Fruit fly (Drosophila melanogaster) whole organism, embryonic: ENCODE measurements around the gene CG33331.

ENCODE experiments used
- CG10147 ChIP-seq: fragments of 200-800 bp; sonication (Bioruptor generic); optimal IDR thresholded peaks from 2 replicates; lab custom pipeline; 2019; ENCODE audit warnings: missing biosample characterization, mild to moderate bottlenecking, missing genetic modification characterization, moderate library complexity
- CG10543 ChIP-seq: fragments of 200-800 bp; sonication (Bioruptor generic); optimal IDR thresholded peaks from 3 replicates; lab custom pipeline; 2017; ENCODE audit warnings: missing biosample characterization, mild to moderate bottlenecking, missing genetic modification characterization, moderate library complexity
- CG10979 ChIP-seq: fragments of 200-800 bp; sonication (Bioruptor generic); optimal IDR thresholded peaks from 2 replicates; lab custom pipeline; 2018; ENCODE audit warnings: missing biosample characterization, mild to moderate bottlenecking, missing genetic modification characterization, moderate library complexity
- CG11504 ChIP-seq: fragments of 200-800 bp; sonication (Bioruptor generic); optimal IDR thresholded peaks from 3 replicates; lab custom pipeline; 2019; ENCODE audit warnings: missing biosample characterization, mild to moderate bottlenecking, missing genetic modification characterization, moderate library complexity
- CG11695 ChIP-seq: fragments of 200-800 bp; sonication (Bioruptor generic); IDR thresholded peaks from 3 replicates; pipeline ENCODE4 v1.3.6; 2022; ENCODE audit warnings: missing biosample characterization, missing genetic modification characterization
- CG12155 ChIP-seq: fragments of 200-800 bp; sonication (Bioruptor generic); optimal IDR thresholded peaks from 3 replicates; lab custom pipeline; 2016; ENCODE audit warnings: missing biosample characterization, missing genetic modification characterization
- CG13296 ChIP-seq: fragments of 200-800 bp; sonication (Bioruptor generic); optimal IDR thresholded peaks from 3 replicates; lab custom pipeline; 2018; ENCODE audit warnings: missing biosample characterization, mild to moderate bottlenecking, missing genetic modification characterization
- CG15514 ChIP-seq: fragments of 200-800 bp; sonication (Bioruptor generic); optimal IDR thresholded peaks from 3 replicates; lab custom pipeline; 2017; ENCODE audit warnings: missing biosample characterization, missing genetic modification characterization, mild to moderate bottlenecking, moderate library complexity, missing genetic modification reagents
- CG16863 ChIP-seq: fragments of 200-800 bp; sonication (Bioruptor generic); optimal IDR thresholded peaks from 3 replicates; lab custom pipeline; 2016; ENCODE audit warnings: missing biosample characterization, missing genetic modification characterization
- CG17359 ChIP-seq: fragments of 200-800 bp; sonication (Bioruptor generic); optimal IDR thresholded peaks from 3 replicates; lab custom pipeline; 2018; ENCODE audit warnings: missing biosample characterization, mild to moderate bottlenecking, missing genetic modification characterization, moderate library complexity
- CG18599 ChIP-seq: fragments of 200-800 bp; sonication (Bioruptor generic); optimal IDR thresholded peaks from 3 replicates; lab custom pipeline; 2017; ENCODE audit warnings: missing biosample characterization, missing genetic modification characterization, mild to moderate bottlenecking, moderate library complexity, missing genetic modification reagents
- CG2120 ChIP-seq: fragments of 200-800 bp; sonication (Bioruptor generic); optimal IDR thresholded peaks from 3 replicates; lab custom pipeline; 2016; ENCODE audit warnings: missing biosample characterization, missing genetic modification characterization
- CG2678 ChIP-seq: fragments of 200-800 bp; sonication (Bioruptor generic); optimal IDR thresholded peaks from 3 replicates; lab custom pipeline; 2019; ENCODE audit warnings: missing biosample characterization, mild to moderate bottlenecking, missing genetic modification characterization, moderate library complexity
- CG31224 ChIP-seq: fragments of 200-800 bp; sonication (Bioruptor generic); IDR thresholded peaks from 2 replicates; pipeline ENCODE4 v1.3.6; 2022; ENCODE audit warnings: missing biosample characterization, missing genetic modification characterization
- CG3281 ChIP-seq: fragments of 200-800 bp; sonication (Bioruptor generic); optimal IDR thresholded peaks from 3 replicates; lab custom pipeline; 2017; ENCODE audit warnings: missing biosample characterization, mild to moderate bottlenecking, missing genetic modification characterization
- CG4328 ChIP-seq: fragments of 200-800 bp; sonication (Bioruptor generic); optimal IDR thresholded peaks from 3 replicates; lab custom pipeline; 2017; ENCODE audit warnings: missing biosample characterization, missing genetic modification reagents, missing genetic modification characterization
- CG4854 ChIP-seq: fragments of 200-800 bp; sonication (Bioruptor generic); optimal IDR thresholded peaks from 2 replicates; lab custom pipeline; 2016; ENCODE audit warnings: missing biosample characterization, missing genetic modification characterization, inconsistent platforms
- CG7556 ChIP-seq: fragments of 200-800 bp; sonication (Bioruptor generic); optimal IDR thresholded peaks from 2 replicates; lab custom pipeline; 2017; ENCODE audit warnings: missing biosample characterization, mild to moderate bottlenecking, missing genetic modification characterization
- CG7839 ChIP-seq: fragments of 200-800 bp; sonication (Bioruptor generic); optimal IDR thresholded peaks from 3 replicates; lab custom pipeline; 2018; ENCODE audit warnings: missing biosample characterization, mild to moderate bottlenecking, missing genetic modification characterization, moderate library complexity
- CG9817 ChIP-seq: fragments of 200-800 bp; sonication (Bioruptor generic); optimal IDR thresholded peaks from 2 replicates; lab custom pipeline; 2018; ENCODE audit warnings: missing biosample characterization, mild to moderate bottlenecking, missing genetic modification characterization, moderate library complexity
- D19B ChIP-seq: fragments of 200-800 bp; sonication (Bioruptor generic); optimal IDR thresholded peaks from 2 replicates; lab custom pipeline; 2017; ENCODE audit warnings: missing biosample characterization, mild to moderate bottlenecking, missing genetic modification characterization
- Fer1 ChIP-seq: fragments of 200-800 bp; sonication (Bioruptor generic); optimal IDR thresholded peaks from 2 replicates; lab custom pipeline; 2017; ENCODE audit warnings: missing biosample characterization, mild to moderate bottlenecking, missing genetic modification characterization
- Fer3 ChIP-seq: fragments of 200-800 bp; sonication (Bioruptor generic); optimal IDR thresholded peaks from 2 replicates; lab custom pipeline; 2018; ENCODE audit warnings: missing biosample characterization, mild to moderate bottlenecking, missing genetic modification characterization, moderate library complexity
- Hand ChIP-seq: fragments of 200-800 bp; sonication (Bioruptor generic); optimal IDR thresholded peaks from 2 replicates; lab custom pipeline; 2017; ENCODE audit warnings: mild to moderate bottlenecking, missing biosample characterization, missing genetic modification reagents, missing genetic modification characterization
- Hmr ChIP-seq: fragments of 200-800 bp; sonication (Bioruptor generic); optimal IDR thresholded peaks from 3 replicates; lab custom pipeline; 2017; ENCODE audit warnings: mild to moderate bottlenecking, missing biosample characterization, missing genetic modification reagents, missing genetic modification characterization
- Hr51 ChIP-seq, 2 experiments: fragments of 200-800 bp; sonication (Bioruptor generic); optimal IDR thresholded peaks; 2 replicates in 1 of 2; 3 replicates in 1 of 2; lab custom pipeline; 2016 to 2018; ENCODE audit warnings: missing biosample characterization in 2 of 2, missing genetic modification characterization in 2 of 2, mild to moderate bottlenecking in 1 of 2, moderate library complexity in 1 of 2
- Meics ChIP-seq: fragments of 200-800 bp; sonication (Bioruptor generic); optimal IDR thresholded peaks from 2 replicates; lab custom pipeline; 2017; ENCODE audit warnings: missing biosample characterization, mild to moderate bottlenecking, missing genetic modification characterization
- Pdp1 ChIP-seq, 2 experiments: fragments of 200-800 bp; sonication (Bioruptor generic); optimal IDR thresholded peaks; 3 replicates each; lab custom pipeline; 2016; ENCODE audit warnings: missing biosample characterization in 2 of 2, missing genetic modification characterization in 2 of 2, mild to moderate bottlenecking in 1 of 2, moderate library complexity in 1 of 2
- Ptx1 ChIP-seq: fragments of 200-800 bp; sonication (Bioruptor generic); IDR thresholded peaks from 2 replicates; pipeline ENCODE4 v1.3.6; 2022; ENCODE audit warnings: missing biosample characterization, missing genetic modification characterization
- Sox102F ChIP-seq: fragments of 200-800 bp; sonication (Bioruptor generic); optimal IDR thresholded peaks from 2 replicates; lab custom pipeline; 2018; ENCODE audit warnings: missing biosample characterization, mild to moderate bottlenecking, missing genetic modification characterization, moderate library complexity
- Stat92E ChIP-seq, 3 experiments: fragments of >200 bp in 2 of 3; fragments of 200-800 bp in 1 of 3; sonication (Bioruptor generic) in 1 of 3; optimal IDR thresholded peaks; 2 replicates each; lab custom pipeline; 2017 to 2019; ENCODE audit warnings: missing biosample characterization in 3 of 3, missing genetic modification characterization in 3 of 3, mild to moderate bottlenecking in 1 of 3, moderate library complexity in 1 of 3
- Taf1 ChIP-seq: fragments of 200-800 bp; sonication (Bioruptor generic); IDR thresholded peaks from 2 replicates; pipeline ENCODE4 v1.3.6; 2022; ENCODE audit warnings: missing biosample characterization, missing genetic modification characterization
- abd-A ChIP-seq: fragments of 200-800 bp; sonication (Bioruptor generic); optimal IDR thresholded peaks from 3 replicates; lab custom pipeline; 2019; ENCODE audit warnings: missing biosample characterization, mild to moderate bottlenecking, missing genetic modification characterization, moderate library complexity
- corto ChIP-seq: fragments of 200-800 bp; sonication (Bioruptor generic); optimal IDR thresholded peaks from 2 replicates; lab custom pipeline; 2016; ENCODE audit warnings: missing biosample characterization, mild to moderate bottlenecking, missing genetic modification characterization, moderate library complexity
- dmrt99B ChIP-seq: fragments of 200-800 bp; sonication (Bioruptor generic); optimal IDR thresholded peaks from 2 replicates; lab custom pipeline; 2018; ENCODE audit warnings: missing biosample characterization, mild to moderate bottlenecking, missing genetic modification characterization, moderate library complexity
- dysf ChIP-seq: fragments of 200-800 bp; sonication (Bioruptor generic); IDR thresholded peaks from 3 replicates; pipeline ENCODE4 v1.3.6; 2022; ENCODE audit warnings: missing biosample characterization, missing genetic modification characterization
- gem ChIP-seq: fragments of 200-800 bp; sonication (Bioruptor generic); optimal IDR thresholded peaks from 2 replicates; lab custom pipeline; 2019; ENCODE audit warnings: missing biosample characterization, mild to moderate bottlenecking, missing genetic modification characterization, moderate library complexity
- grau ChIP-seq: fragments of 200-800 bp; optimal IDR thresholded peaks from 3 replicates; lab custom pipeline; 2019; ENCODE audit warnings: missing biosample characterization, mild to moderate bottlenecking, missing genetic modification characterization, moderate library complexity
- hkb ChIP-seq, 2 experiments: fragments of 200-800 bp in 1 of 2; fragments of >200 bp in 1 of 2; sonication (Bioruptor generic) in 1 of 2; IDR thresholded peaks in 1 of 2; optimal IDR thresholded peaks in 1 of 2; 2 replicates each; pipeline versions ENCODE4 v1.3.6 to Lab custom; 2017 to 2022; ENCODE audit warnings: missing biosample characterization in 1 of 2, missing genetic modification characterization in 1 of 2
- lab ChIP-seq: fragments of 200-800 bp; sonication (Bioruptor generic); optimal IDR thresholded peaks from 3 replicates; lab custom pipeline; 2017; ENCODE audit warnings: missing biosample characterization, missing genetic modification characterization, mild to moderate bottlenecking, moderate library complexity, missing genetic modification reagents
- lilli ChIP-seq: fragments of 200-800 bp; sonication (Bioruptor generic); optimal IDR thresholded peaks from 3 replicates; lab custom pipeline; 2016; ENCODE audit warnings: missing biosample characterization, missing genetic modification characterization
- pan ChIP-seq, 4 experiments: fragments of >200 bp in 3 of 4; fragments of 200-800 bp in 1 of 4; sonication (Bioruptor generic) in 1 of 4; optimal IDR thresholded peaks in 3 of 4; IDR thresholded peaks in 1 of 4; 2 replicates each; pipeline versions ENCODE4 v1.3.6 to Lab custom; 2017 to 2022; ENCODE audit warnings: missing biosample characterization in 2 of 4, missing genetic modification characterization in 2 of 4, mixed read lengths in 1 of 4
- row ChIP-seq: fragments of 200-800 bp; sonication (Bioruptor generic); IDR thresholded peaks from 3 replicates; pipeline ENCODE4 v1.3.6; 2022; ENCODE audit warnings: missing biosample characterization, missing genetic modification characterization
- scrt ChIP-seq: fragments of 200-800 bp; sonication (Bioruptor generic); optimal IDR thresholded peaks from 2 replicates; lab custom pipeline; 2018; ENCODE audit warnings: missing biosample characterization, mild to moderate bottlenecking, missing genetic modification characterization, moderate library complexity
- sens ChIP-seq: fragments of 200-800 bp; sonication (Bioruptor generic); peaks from one replicate; lab custom pipeline; 2016; ENCODE audit warnings: missing biosample characterization, missing genetic modification characterization
- slp2 ChIP-seq: fragments of 200-800 bp; sonication (Bioruptor generic); optimal IDR thresholded peaks from 2 replicates; lab custom pipeline; 2016; ENCODE audit warnings: missing biosample characterization, missing genetic modification characterization
- so ChIP-seq: fragments of 200-800 bp; sonication (Bioruptor generic); IDR thresholded peaks from 3 replicates; pipeline ENCODE4 v1.3.6; 2022; ENCODE audit warnings: missing biosample characterization, missing genetic modification characterization

The CG33331 gene

DNA sequence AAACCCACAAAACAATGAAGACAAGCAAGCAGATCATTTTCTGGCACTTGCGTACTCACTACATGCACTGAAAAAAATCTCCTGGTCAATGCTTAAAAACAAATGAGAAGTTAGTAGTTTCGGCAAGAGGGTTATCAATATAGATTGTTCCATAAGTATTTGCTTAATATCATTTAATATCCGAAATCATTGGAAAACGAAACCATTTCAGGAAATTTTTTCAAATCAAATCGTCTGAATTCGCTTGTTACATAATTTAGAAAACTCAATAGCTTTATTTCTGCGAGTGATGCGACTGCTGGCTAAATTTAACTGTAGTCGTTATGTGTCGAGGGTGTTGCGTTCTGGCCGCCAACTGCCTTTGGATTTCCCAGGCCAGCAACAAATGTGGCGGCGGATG is 8.1 kb upstream of the CG33331 start (continued):
- TF ChIP-seq CG10147 (peak; percentile 34), CG10979 (tag; lab: Kevin White, UChicago) (no peak), CG4328 (GFP tag; lab: Kevin White, UChicago) (no peak), CG7839 (tag; lab: Kevin White, UChicago) (peak; percentile 27), Fer1 (GFP tag; lab: Kevin White, UChicago) (peak; percentile 38), CG2120 (peak; percentile 45), CG11504 (peak; percentile 49), CG18599 (peak; percentile 66), abd-A (peak; percentile 70), CG3281 (GFP tag; lab: Kevin White, UChicago) (peak; percentile 20), sens (GFP tag; lab: Kevin White, UChicago) (peak; percentile 63), Hand (GFP tag; lab: Kevin White, UChicago) (peak; percentile 17), pan (optimal IDR thresholded peaks at IDR 0.05; lab: Kevin White, UChicago) (no peak), pan (GFP tag; optimal IDR thresholded peaks at IDR 0.05 in 1 of 2, IDR thresholded peaks at IDR 0.05 in 1 of 2) (no peak), lilli (GFP tag; lab: Kevin White, UChicago) (peak; percentile 14), Hr51 (GFP tag; optimal IDR thresholded peaks at IDR 0.05; lab: Kevin White, UChicago) (peak in 1 of 2 experiments; percentile 25), CG7556 (peak; percentile 31), row (GFP tag; lab: Robert Waterston, UW) (peak; percentile 42; the same call in 2 of the 3 replicates), scrt (GFP tag; lab: Kevin White, UChicago) (peak; percentile 42), Sox102F (GFP tag; lab: Kevin White, UChicago) (no peak), dmrt99B (peak; percentile 36), CG11695 (GFP tag; lab: Robert Waterston, UW) (peak; percentile 18; the same call in 1 of the 3 replicates), dysf (peak; percentile 29; the same call in 2 of the 3 replicates), Fer3 (tag; lab: Kevin White, UChicago) (peak; percentile 29), Pdp1 (GFP tag; optimal IDR thresholded peaks at IDR 0.05; lab: Kevin White, UChicago) (peak; percentile 9 to 57), Meics (peak; percentile 40), slp2 (no peak), Taf1 (GFP tag; lab: Robert Waterston, UW) (no peak), gem (tag; lab: Kevin White, UChicago) (peak; percentile 38), CG16863 (no peak), Ptx1 (GFP tag; lab: Robert Waterston, UW) (0 out of 2 replicates have a peak, but pooled peaks have one; percentile 5), CG13296 (GFP tag; lab: Kevin White, UChicago) (peak; percentile 19), grau (tag; lab: Kevin White, UChicago) (peak; percentile 25), CG15514 (GFP tag; lab: Kevin White, UChicago) (peak; percentile 17), CG12155 (GFP tag; lab: Kevin White, UChicago) (peak; percentile 5), lab (peak; percentile 59), CG4854 (GFP tag; lab: Kevin White, UChicago) (no peak), CG2678 (tag; lab: Kevin White, UChicago) (peak; percentile 54), hkb (optimal IDR thresholded peaks at IDR 0.05; lab: Kevin White, UChicago) (no peak), hkb (GFP tag; IDR thresholded peaks at IDR 0.05; lab: Robert Waterston, UW) (0 out of 2 replicates have a peak, but pooled peaks have one; percentile 8), Stat92E (GFP tag; optimal IDR thresholded peaks at IDR 0.05; lab: Kevin White, UChicago) (no peak), CG31224 (no peak), so (0 out of 3 replicates have a peak, but pooled peaks have one; percentile 16), Hmr (GFP tag; lab: Kevin White, UChicago) (peak; percentile 50), CG10543 (GFP tag; lab: Kevin White, UChicago) (peak; percentile 16), corto (GFP tag; lab: Kevin White, UChicago) (no peak), CG17359 (tag; lab: Kevin White, UChicago) (peak; percentile 31), D19B (GFP tag; lab: Kevin White, UChicago) (peak; percentile 7), CG9817 (tag; lab: Kevin White, UChicago) (peak; percentile 2)
